Worm (Caenorhabditis elegans) whole organism, L4/young adult: Measurements from ENCODE around the gene npr-16.

ENCODE experiments used
- W03F9.2 ChIP-seq: fragments of 150-350 bp; optimal IDR thresholded peaks from 2 replicates; lab custom pipeline; 2014; ENCODE audit warnings: missing biosample characterization, missing genetic modification characterization
- him-1 ChIP-seq: sonication (generic microtip); optimal IDR thresholded peaks from 2 replicates; lab custom pipeline; 2016; ENCODE audit warnings: missing genotype, missing genetic modification reagents, missing genetic modification characterization, missing compliant biosample characterization

- TF ChIP-seq him-1 (tag; lab: Kevin White, UChicago) (no peak), W03F9.2 (tag; lab: Kevin White, UChicago) (no peak)
These were observed 38.6 kb upstream of the npr-16 start, which contains the start of gene wrt-6 for ce11 chrX:3479950-3480349.
